ENCODE assay signal across 4 worm cellular contexts in genomic region chrX:6744537-6744936, ce11.
TF ChIP-seq lines count a peak whose summit lies in the region.

No protein-coding gene starts in this region.

TF ChIP-seq in whole organism, L1 larva, 84 proteins besides CTCF, POLR2A, EP300 and RAD21 (continued from another document):
- TF ChIP-seq nhr-90 (tag; optimal IDR thresholded peaks at IDR 0.05; lab: Kevin White, UChicago; ENCODE audit: poor library complexity) (peak; percentile 37), mef-2 (tag; optimal IDR thresholded peaks at IDR 0.05; lab: Kevin White, UChicago) (no peak), tbx-2 (tag; optimal IDR thresholded peaks at IDR 0.05; lab: Kevin White, UChicago) (no peak), pqm-1 (tag; optimal IDR thresholded peaks at IDR 0.05; lab: Kevin White, UChicago) (peak; percentile 24), skn-1 (tag; optimal IDR thresholded peaks at IDR 0.05; lab: Kevin White, UChicago) (no peak), nhr-71 (tag; optimal IDR thresholded peaks at IDR 0.05; lab: Kevin White, UChicago) (no peak), tlp-1 (tag; optimal IDR thresholded peaks at IDR 0.05; lab: Kevin White, UChicago) (peak; percentile 39)

TF ChIP-seq in whole organism, L2 larva, 48 proteins besides CTCF, POLR2A, EP300 and RAD21 (continued from another document):
- TF ChIP-seq ceh-82 (tag; optimal IDR thresholded peaks at IDR 0.05; lab: Kevin White, UChicago): no peak
TF ChIP-seq in whole organism, L2 larva: peak in this region for 10.

TF ChIP-seq in whole organism, L3 larva, 47 proteins besides CTCF, POLR2A, EP300 and RAD21 (continued from another document):
- peak; percentile 12 for TF ChIP-seq pha-4 (tag; optimal IDR thresholded peaks at IDR 0.05; lab: Kevin White, UChicago)

TF ChIP-seq in whole organism, L4 larva, 104 proteins besides CTCF, POLR2A, EP300 and RAD21 (continued from another document):
- TF ChIP-seq mes-2 (tag; optimal IDR thresholded peaks at IDR 0.05; lab: Kevin White, UChicago; ENCODE audit: poor library complexity, severe bottlenecking) (peak; percentile 17), egl-27 (tag; optimal IDR thresholded peaks at IDR 0.05; lab: Kevin White, UChicago) (no peak), lsy-2 (tag; optimal IDR thresholded peaks at IDR 0.05; lab: Kevin White, UChicago) (peak in 1 of 2 experiments; percentile 3), Y5F2A.4 (GFP tag; optimal IDR thresholded peaks at IDR 0.05; lab: Kevin White, UChicago) (no peak), fkh-10 (GFP tag; optimal IDR thresholded peaks at IDR 0.05; lab: Kevin White, UChicago) (no peak), F44E2.7 (GFP tag; IDR thresholded peaks at IDR 0.05; lab: Robert Waterston, UW) (no peak), dmd-6 (GFP tag; IDR thresholded peaks at IDR 0.05; lab: Robert Waterston, UW) (peak; percentile 96), mxl-3 (GFP tag; optimal IDR thresholded peaks at IDR 0.05; lab: Kevin White, UChicago) (peak; percentile 88), lin-1 (GFP tag; IDR thresholded peaks at IDR 0.05; lab: Robert Waterston, UW) (0 out of 2 replicates have a peak, but pooled peaks have one; percentile 13), mdl-1 (tag; optimal IDR thresholded peaks at IDR 0.05; lab: Kevin White, UChicago) (peak in 1 of 2 experiments; percentile 99), nhr-11 (tag; optimal IDR thresholded peaks at IDR 0.05; lab: Kevin White, UChicago) (no peak), php-3 (GFP tag; IDR thresholded peaks at IDR 0.05; lab: Robert Waterston, UW) (peak; percentile 74), pqm-1 (tag; optimal IDR thresholded peaks at IDR 0.05; lab: Kevin White, UChicago) (peak; percentile 87), hlh-11 (tag; optimal IDR thresholded peaks at IDR 0.05; lab: Kevin White, UChicago) (peak; percentile 84), nhr-77 (tag; optimal IDR thresholded peaks at IDR 0.05; lab: Kevin White, UChicago) (peak; percentile 52), Y105C5A.15 (GFP tag; IDR thresholded peaks at IDR 0.05; lab: Robert Waterston, UW) (no peak), daf-8 (GFP tag; IDR thresholded peaks at IDR 0.05; lab: Robert Waterston, UW) (no peak), zip-2 (tag; optimal IDR thresholded peaks at IDR 0.05; lab: Kevin White, UChicago) (no peak), nhr-28 (tag; optimal IDR thresholded peaks at IDR 0.05; lab: Kevin White, UChicago) (peak; percentile 94), F26F4.8 (GFP tag; conservative IDR thresholded peaks at IDR 0.05; lab: Robert Waterston, UW) (no peak), dve-1 (tag; optimal IDR thresholded peaks at IDR 0.05; lab: Kevin White, UChicago; ENCODE audit: insufficient read depth) (peak; percentile 86), D1046.2 (GFP tag; IDR thresholded peaks at IDR 0.05; lab: Robert Waterston, UW) (no peak), daf-16 (GFP tag; optimal IDR thresholded peaks at IDR 0.05; lab: Kevin White, UChicago) (no peak), daf-16 (tag; optimal IDR thresholded peaks at IDR 0.05; lab: Kevin White, UChicago) (peak; percentile 80), spr-3 (GFP tag; optimal IDR thresholded peaks at IDR 0.05; lab: Kevin White, UChicago) (no peak), lir-3 (tag; optimal IDR thresholded peaks at IDR 0.05; lab: Kevin White, UChicago) (no peak), nhr-48 (tag; optimal IDR thresholded peaks at IDR 0.05; lab: Kevin White, UChicago) (peak; percentile 78)
